Fruit fly (Drosophila melanogaster) whole organism: ENCODE data around the gene AMPKalpha.

Experiments
- CG8478 ChIP-seq: fragments of >200 bp; optimal IDR thresholded peaks from 2 replicates; lab custom pipeline; 2018; ENCODE audit warnings: inconsistent platforms
- EcR ChIP-seq, 2 experiments: fragments of >200 bp; optimal IDR thresholded peaks; 2 replicates each; lab custom pipeline; 2017; ENCODE audit warnings: missing biosample characterization in 2 of 2, missing genetic modification characterization in 2 of 2, missing genetic modification reagents in 2 of 2
- pan ChIP-seq: fragments of >200 bp; optimal IDR thresholded peaks from 2 replicates; lab custom pipeline; 2017
- psq ChIP-seq: fragments of >200 bp; optimal IDR thresholded peaks from 2 replicates; lab custom pipeline; 2017
- usp ChIP-seq: fragments of >200 bp; optimal IDR thresholded peaks from 2 replicates; lab custom pipeline; 2017; ENCODE audit warnings: missing biosample characterization, missing genetic modification characterization, mixed read lengths

- TF ChIP-seq CG8478 (lab: Kevin White, UChicago) (no peak), pan (lab: Kevin White, UChicago) (no peak), psq (lab: Kevin White, UChicago) (no peak), usp (GFP tag; lab: Kevin White, UChicago) (no peak), EcR (GFP tag; optimal IDR thresholded peaks at IDR 0.05; lab: Kevin White, UChicago) (no peak)
Observed at dm6 chrX:1357501-1357900, 17.8 kb upstream of the AMPKalpha start, which contains the start of gene png.
